Worm (Caenorhabditis elegans) whole organism, early embryonic: ENCODE measurements around the gene F07G11.2.

ENCODE experiments used
- B0310.2 ChIP-seq: sonication (generic microtip); optimal IDR thresholded peaks from 2 replicates; lab custom pipeline; 2016; ENCODE audit warnings: mild to moderate bottlenecking, missing genetic modification characterization, missing compliant biosample characterization
- aly-1 ChIP-seq: sonication (generic microtip); optimal IDR thresholded peaks from 2 replicates; lab custom pipeline; 2016; ENCODE audit warnings: missing genetic modification characterization, missing compliant biosample characterization
- ama-1 ChIP-seq: fragments of 150-350 bp; optimal IDR thresholded peaks from 2 replicates; lab custom pipeline; 2014
- ceh-13 ChIP-seq: fragments of 200-800 bp; sonication (Bioruptor generic); optimal IDR thresholded peaks from 2 replicates; lab custom pipeline; 2018; ENCODE audit warnings: mild to moderate bottlenecking, missing genetic modification characterization, missing compliant biosample characterization
- ets-7 ChIP-seq: sonication (generic microtip); optimal IDR thresholded peaks from 2 replicates; lab custom pipeline; 2016; ENCODE audit warnings: missing genotype, missing genetic modification characterization, missing compliant biosample characterization
- flt-1 ChIP-seq: fragments of 200-800 bp; sonication (Bioruptor generic); IDR thresholded peaks from 2 replicates; pipeline ENCODE4 v1.3.6; 2022; ENCODE audit warnings: missing genetic modification characterization, missing compliant biosample characterization
- hmbx-1 ChIP-seq: sonication (generic microtip); optimal IDR thresholded peaks from 2 replicates; lab custom pipeline; 2016; ENCODE audit warnings: mild to moderate bottlenecking, missing genetic modification characterization, missing compliant biosample characterization
- hmg-4 ChIP-seq: fragments of 200-800 bp; sonication (Bioruptor generic); optimal IDR thresholded peaks from 2 replicates; lab custom pipeline; 2018; ENCODE audit warnings: mild to moderate bottlenecking, missing genetic modification characterization, missing compliant biosample characterization
- hnd-1 ChIP-seq: sonication (generic microtip); optimal IDR thresholded peaks from 2 replicates; lab custom pipeline; 2016; ENCODE audit warnings: missing genetic modification characterization, missing compliant biosample characterization
- tbx-11 ChIP-seq: fragments of 200-800 bp; sonication (Bioruptor generic); IDR thresholded peaks from 2 replicates; pipeline ENCODE4 v1.3.6; 2022; ENCODE audit warnings: missing genetic modification characterization, missing compliant biosample characterization

- TF ChIP-seq ets-7 (tag; lab: Kevin White, UChicago) (no peak), hmbx-1 (tag; lab: Kevin White, UChicago) (no peak), tbx-11 (GFP tag; lab: Robert Waterston, UW) (no peak), flt-1 (no peak), hnd-1 (tag; lab: Kevin White, UChicago) (no peak), ama-1 (no peak), hmg-4 (GFP tag; lab: Kevin White, UChicago) (no peak), B0310.2 (tag; lab: Kevin White, UChicago) (no peak), aly-1 (tag; lab: Kevin White, UChicago) (no peak), ceh-13 (no peak)
These were observed 6.1 kb upstream of the F07G11.2 start, which contains the start of gene F07G11.3 for ce11 chrV:7298463-7298862.
